Fruit fly (Drosophila melanogaster) whole organism, embryonic: ENCODE data around the gene CG14258.

Experiments
- Abd-B ChIP-seq: fragments of 200-800 bp; sonication (Bioruptor generic); optimal IDR thresholded peaks from 2 replicates; lab custom pipeline; 2018; ENCODE audit warnings: missing biosample characterization, mild to moderate bottlenecking, missing genetic modification characterization, moderate library complexity
- CG11398 ChIP-seq: fragments of 200-800 bp; sonication (Bioruptor generic); optimal IDR thresholded peaks from 2 replicates; lab custom pipeline; 2016; ENCODE audit warnings: missing biosample characterization, missing genetic modification characterization
- CG12744 ChIP-seq: fragments of 200-800 bp; sonication (Bioruptor generic); optimal IDR thresholded peaks from 2 replicates; lab custom pipeline; 2016; ENCODE audit warnings: missing biosample characterization, missing genetic modification characterization
- CG13287 ChIP-seq: fragments of 200-800 bp; sonication (Bioruptor generic); IDR thresholded peaks from 2 replicates; pipeline ENCODE4 v1.3.6; 2022; ENCODE audit warnings: missing biosample characterization, missing genetic modification characterization; ENCODE audit not compliant: partially characterized antibody
- CG13424 ChIP-seq: fragments of 200-800 bp; sonication (Bioruptor generic); optimal IDR thresholded peaks from 2 replicates; lab custom pipeline; 2019; ENCODE audit warnings: missing biosample characterization, mild to moderate bottlenecking, missing genetic modification characterization, moderate library complexity
- CG15514 ChIP-seq: fragments of 200-800 bp; sonication (Bioruptor generic); optimal IDR thresholded peaks from 3 replicates; lab custom pipeline; 2017; ENCODE audit warnings: missing biosample characterization, missing genetic modification characterization, mild to moderate bottlenecking, moderate library complexity, missing genetic modification reagents
- CG15696 ChIP-seq: fragments of 200-800 bp; sonication (Bioruptor generic); optimal IDR thresholded peaks from 2 replicates; lab custom pipeline; 2019; ENCODE audit warnings: missing biosample characterization, mild to moderate bottlenecking, missing genetic modification characterization, moderate library complexity
- CG16813 ChIP-seq: fragments of 200-800 bp; sonication (Bioruptor generic); IDR thresholded peaks from 3 replicates; pipeline ENCODE4 v1.3.6; 2022; ENCODE audit warnings: missing biosample characterization, missing genetic modification characterization; ENCODE audit not compliant: partially characterized antibody
- CG17359 ChIP-seq: fragments of 200-800 bp; sonication (Bioruptor generic); optimal IDR thresholded peaks from 3 replicates; lab custom pipeline; 2018; ENCODE audit warnings: missing biosample characterization, mild to moderate bottlenecking, missing genetic modification characterization, moderate library complexity
- CG17568 ChIP-seq: fragments of 200-800 bp; sonication (Bioruptor generic); optimal IDR thresholded peaks from 2 replicates; lab custom pipeline; 2018; ENCODE audit warnings: missing biosample characterization, mild to moderate bottlenecking, missing genetic modification characterization, moderate library complexity
- CG17802 ChIP-seq: fragments of 200-800 bp; sonication (Bioruptor generic); optimal IDR thresholded peaks from 2 replicates; lab custom pipeline; 2018; ENCODE audit warnings: missing biosample characterization, mild to moderate bottlenecking, missing genetic modification characterization, moderate library complexity
- CG1792 ChIP-seq: fragments of 200-800 bp; sonication (Bioruptor generic); optimal IDR thresholded peaks from 2 replicates; lab custom pipeline; 2016; ENCODE audit warnings: missing biosample characterization, missing genetic modification characterization
- CG2116 ChIP-seq: fragments of 200-800 bp; sonication (Bioruptor generic); optimal IDR thresholded peaks from 3 replicates; lab custom pipeline; 2018; ENCODE audit warnings: missing biosample characterization, mild to moderate bottlenecking, missing genetic modification characterization
- CG31365 ChIP-seq: fragments of 200-800 bp; sonication (Bioruptor generic); optimal IDR thresholded peaks from 2 replicates; lab custom pipeline; 2018; ENCODE audit warnings: missing biosample characterization, mild to moderate bottlenecking, missing genetic modification characterization
- CG31388 ChIP-seq: fragments of 200-800 bp; sonication (Bioruptor generic); optimal IDR thresholded peaks from 2 replicates; lab custom pipeline; 2016; ENCODE audit warnings: missing biosample characterization, missing genetic modification characterization
- CG33557 ChIP-seq: fragments of 200-800 bp; sonication (Bioruptor generic); optimal IDR thresholded peaks from 2 replicates; lab custom pipeline; 2019; ENCODE audit warnings: missing biosample characterization, mild to moderate bottlenecking, missing genetic modification characterization, moderate library complexity
- CG6175 ChIP-seq: fragments of 200-800 bp; sonication (Bioruptor generic); IDR thresholded peaks from 3 replicates; pipeline ENCODE4 v1.3.6; 2022; ENCODE audit warnings: missing biosample characterization, missing genetic modification characterization
- CG6854 ChIP-seq: fragments of 200-800 bp; sonication (Bioruptor generic); optimal IDR thresholded peaks from 3 replicates; lab custom pipeline; 2017; ENCODE audit warnings: missing biosample characterization, mild to moderate bottlenecking, missing genetic modification characterization
- CG8478 ChIP-seq: fragments of >200 bp; optimal IDR thresholded peaks from 2 replicates; lab custom pipeline; 2018
- CG9609 ChIP-seq: fragments of 200-800 bp; sonication (Bioruptor generic); optimal IDR thresholded peaks from 3 replicates; lab custom pipeline; 2016; ENCODE audit warnings: missing biosample characterization, missing genetic modification characterization
- CG9932 ChIP-seq: fragments of 200-800 bp; sonication (Bioruptor generic); IDR thresholded peaks from 2 replicates; pipeline ENCODE4 v1.3.6; 2022; ENCODE audit warnings: missing biosample characterization, missing genetic modification characterization
- Dfd ChIP-seq, 2 experiments: fragments of >200 bp; optimal IDR thresholded peaks; 2 replicates each; lab custom pipeline; 2017; ENCODE audit warnings: missing biosample characterization in 2 of 2, missing genetic modification characterization in 2 of 2
- Drgx ChIP-seq: fragments of 200-800 bp; sonication (Bioruptor generic); IDR thresholded peaks from 2 replicates; pipeline ENCODE4 v1.3.6; 2022; ENCODE audit warnings: missing biosample characterization, missing genetic modification characterization
- Gsc ChIP-seq: fragments of 200-800 bp; sonication (Bioruptor generic); IDR thresholded peaks from 2 replicates; pipeline ENCODE4 v1.3.6; 2022; ENCODE audit warnings: missing biosample characterization, missing genetic modification characterization
- Hr78 ChIP-seq, 2 experiments: fragments of 200-800 bp in 1 of 2; fragments of >200 bp in 1 of 2; sonication (Bioruptor generic) in 1 of 2; optimal IDR thresholded peaks; 2 replicates each; lab custom pipeline; 2017 to 2019; ENCODE audit warnings: missing biosample characterization in 2 of 2, missing genetic modification characterization in 2 of 2, mild to moderate bottlenecking in 1 of 2, moderate library complexity in 1 of 2
- MTF-1 ChIP-seq: fragments of 200-800 bp; sonication (Bioruptor generic); optimal IDR thresholded peaks from 2 replicates; lab custom pipeline; 2018; ENCODE audit warnings: missing biosample characterization, mild to moderate bottlenecking, missing genetic modification characterization, borderline replicate concordance
- NfI ChIP-seq: fragments of 200-800 bp; sonication (Bioruptor generic); optimal IDR thresholded peaks from 3 replicates; lab custom pipeline; 2018; ENCODE audit warnings: missing biosample characterization, mild to moderate bottlenecking, missing genetic modification characterization, moderate library complexity
- Trl ChIP-seq, 3 experiments: fragments of >200 bp in 2 of 3; fragments of 200-800 bp in 1 of 3; sonication (Bioruptor generic) in 1 of 3; optimal IDR thresholded peaks; 2 replicates in 1 of 3; 3 replicates in 2 of 3; lab custom pipeline; 2016 to 2017; ENCODE audit warnings: missing biosample characterization in 1 of 3, missing genetic modification characterization in 1 of 3
- Xbp1 ChIP-seq: fragments of 200-800 bp; sonication (Bioruptor generic); optimal IDR thresholded peaks from 3 replicates; lab custom pipeline; 2016; ENCODE audit warnings: missing biosample characterization, mild to moderate bottlenecking, missing genetic modification characterization
- amos ChIP-seq: fragments of 200-800 bp; sonication (Bioruptor generic); IDR thresholded peaks from 2 replicates; pipeline ENCODE4 v1.3.6; 2022; ENCODE audit warnings: missing biosample characterization, missing genetic modification characterization; ENCODE audit not compliant: partially characterized antibody
- da ChIP-seq: fragments of 200-800 bp; sonication (Bioruptor generic); optimal IDR thresholded peaks from 2 replicates; lab custom pipeline; 2016; ENCODE audit warnings: missing biosample characterization, missing genetic modification characterization
- ftz-f1 ChIP-seq: fragments of 200-800 bp; sonication (Bioruptor generic); optimal IDR thresholded peaks from 2 replicates; lab custom pipeline; 2016; ENCODE audit warnings: missing biosample characterization, missing genetic modification characterization
- grn ChIP-seq: fragments of 200-800 bp; sonication (Bioruptor generic); optimal IDR thresholded peaks from 3 replicates; lab custom pipeline; 2017; ENCODE audit warnings: missing biosample characterization, missing genetic modification characterization
- hbn ChIP-seq: fragments of 200-800 bp; sonication (Bioruptor generic); IDR thresholded peaks from 2 replicates; pipeline ENCODE4 v1.3.6; 2022; ENCODE audit warnings: missing biosample characterization, missing genetic modification characterization; ENCODE audit not compliant: partially characterized antibody
- lilli ChIP-seq: fragments of 200-800 bp; sonication (Bioruptor generic); optimal IDR thresholded peaks from 3 replicates; lab custom pipeline; 2016; ENCODE audit warnings: missing biosample characterization, missing genetic modification characterization
- phol ChIP-seq: fragments of 200-800 bp; sonication (Bioruptor generic); optimal IDR thresholded peaks from 3 replicates; lab custom pipeline; 2018; ENCODE audit warnings: missing biosample characterization, mild to moderate bottlenecking, missing genetic modification characterization, moderate library complexity
- psq ChIP-seq: fragments of 200-800 bp; sonication (Bioruptor generic); optimal IDR thresholded peaks from 2 replicates; lab custom pipeline; 2017; ENCODE audit warnings: missing biosample characterization, missing genetic modification characterization
- row ChIP-seq: fragments of 200-800 bp; sonication (Bioruptor generic); IDR thresholded peaks from 3 replicates; pipeline ENCODE4 v1.3.6; 2022; ENCODE audit warnings: missing biosample characterization, missing genetic modification characterization
- run ChIP-seq: fragments of 200-800 bp; sonication (Bioruptor generic); optimal IDR thresholded peaks from 3 replicates; lab custom pipeline; 2018; ENCODE audit warnings: missing biosample characterization, mild to moderate bottlenecking, missing genetic modification characterization
- sens ChIP-seq: fragments of 200-800 bp; sonication (Bioruptor generic); peaks from one replicate; lab custom pipeline; 2016; ENCODE audit warnings: missing biosample characterization, missing genetic modification characterization
- sob ChIP-seq: fragments of 200-800 bp; sonication (Bioruptor generic); IDR thresholded peaks from 2 replicates; pipeline ENCODE4 v1.3.6; 2022; ENCODE audit warnings: missing biosample characterization, missing genetic modification characterization
- sqz ChIP-seq: fragments of 200-800 bp; sonication (Bioruptor generic); optimal IDR thresholded peaks from 3 replicates; lab custom pipeline; 2018; ENCODE audit warnings: missing biosample characterization, mild to moderate bottlenecking, missing genetic modification characterization
- unc-4 ChIP-seq: fragments of 200-800 bp; sonication (Bioruptor generic); IDR thresholded peaks from 2 replicates; pipeline ENCODE4 v1.3.6; 2022; ENCODE audit warnings: missing biosample characterization, missing genetic modification characterization; ENCODE audit not compliant: partially characterized antibody
- vnd ChIP-seq: fragments of 200-800 bp; sonication (Bioruptor generic); IDR thresholded peaks from 3 replicates; pipeline ENCODE4 v1.3.6; 2022; ENCODE audit warnings: missing biosample characterization, missing genetic modification characterization; ENCODE audit not compliant: partially characterized antibody
- z ChIP-seq: fragments of 200-800 bp; sonication (Bioruptor generic); IDR thresholded peaks from 3 replicates; pipeline ENCODE4 v1.3.6; 2022; ENCODE audit warnings: missing biosample characterization, missing genetic modification characterization
- zfh1 ChIP-seq: fragments of 200-800 bp; sonication (Bioruptor generic); IDR thresholded peaks from 3 replicates; pipeline ENCODE4 v1.3.6; 2022; ENCODE audit warnings: missing biosample characterization, missing genetic modification characterization

Gene CG14258

dm6 chr3R:27069810-27070625 lies 22.9 kb upstream of the CG14258 start, which contains the start of gene spz (continued):
- TF ChIP-seq amos (GFP tag; lab: Robert Waterston, UW) (peak; percentile 21; the same call in 1 of the 2 replicates), Gsc (GFP tag; lab: Robert Waterston, UW) (no peak), Hr78 (GFP tag; optimal IDR thresholded peaks at IDR 0.05; lab: Kevin White, UChicago) (peak in 1 of 2 experiments; percentile 4), ftz-f1 (peak; percentile 60), grn (peak; percentile 53), unc-4 (0 out of 2 replicates have a peak, but pooled peaks have one; percentile 26), hbn (GFP tag; lab: Robert Waterston, UW) (0 out of 2 replicates have a peak, but pooled peaks have one; percentile 24), CG9932 (0 out of 2 replicates have a peak, but pooled peaks have one; percentile 35), Abd-B (GFP tag; lab: Kevin White, UChicago) (peak; percentile 23), z (GFP tag; lab: Robert Waterston, UW) (0 out of 3 replicates have a peak, but pooled peaks have one; percentile 36), row (peak; percentile 46; the same call in 1 of the 3 replicates), Xbp1 (GFP tag; lab: Kevin White, UChicago) (peak; percentile 32), CG9609 (GFP tag; lab: Kevin White, UChicago) (no peak), sob (GFP tag; lab: Robert Waterston, UW) (peak; percentile 51; the same call in 1 of the 2 replicates), NfI (GFP tag; lab: Kevin White, UChicago) (peak; percentile 4)

DNA sequence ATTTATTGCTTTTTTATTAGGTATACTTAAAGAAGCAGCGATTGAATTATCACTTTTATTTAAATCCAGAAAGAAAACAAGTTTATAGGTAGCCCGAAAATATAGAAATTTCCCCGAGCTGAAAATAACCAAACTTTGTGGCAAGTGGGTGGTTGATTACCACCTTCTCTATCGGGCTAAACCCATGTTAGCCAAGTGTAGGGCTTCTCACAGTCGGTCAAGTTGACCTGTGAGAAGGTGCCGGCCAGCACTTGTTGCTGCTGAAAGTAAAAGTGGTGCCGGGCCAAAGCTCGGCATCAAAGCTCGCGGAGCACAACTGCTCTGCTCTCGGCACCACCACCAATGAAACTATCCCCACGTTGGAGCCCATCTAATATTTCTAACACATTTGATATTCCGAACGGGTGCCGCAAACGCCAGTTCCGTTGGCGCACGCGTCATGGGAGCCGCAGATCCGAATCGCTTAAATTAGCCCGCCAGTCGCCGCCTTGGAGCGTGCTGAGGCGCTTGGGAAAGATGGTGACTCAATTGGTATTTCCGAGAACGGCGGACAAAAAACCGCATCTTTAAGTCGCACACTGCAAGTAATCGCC lies 21.9 kb upstream of the CG14258 start:
- TF ChIP-seq phol (tag; lab: Kevin White, UChicago) (no peak), z (GFP tag; lab: Robert Waterston, UW) (0 out of 3 replicates have a peak, but pooled peaks have one; percentile 8), CG16813 (GFP tag; lab: Robert Waterston, UW) (0 out of 3 replicates have a peak, but pooled peaks have one; percentile 26), CG6854 (GFP tag; lab: Kevin White, UChicago) (no peak), CG31365 (tag; lab: Kevin White, UChicago) (no peak), zfh1 (GFP tag; lab: Robert Waterston, UW) (no peak), CG12744 (GFP tag; lab: Kevin White, UChicago) (no peak), CG17568 (GFP tag; lab: Kevin White, UChicago) (no peak), CG6175 (GFP tag; lab: Robert Waterston, UW) (peak; percentile 36; the same call in 1 of the 3 replicates), MTF-1 (GFP tag; lab: Kevin White, UChicago) (no peak), sens (GFP tag; lab: Kevin White, UChicago) (peak; percentile 67), CG8478 (no peak), Trl (optimal IDR thresholded peaks at IDR 0.05; lab: Kevin White, UChicago) (no peak), Trl (GFP tag; optimal IDR thresholded peaks at IDR 0.05; lab: Kevin White, UChicago) (no peak), Dfd (GFP tag; optimal IDR thresholded peaks at IDR 0.05; lab: Kevin White, UChicago) (no peak), CG15696 (no peak), da (GFP tag; lab: Kevin White, UChicago) (no peak), lilli (peak; percentile 29), psq (GFP tag; lab: Kevin White, UChicago) (no peak), sqz (no peak), Drgx (GFP tag; lab: Robert Waterston, UW) (no peak), CG13424 (tag; lab: Kevin White, UChicago) (no peak), CG13287 (GFP tag; lab: Robert Waterston, UW) (no peak), CG17359 (tag; lab: Kevin White, UChicago) (no peak), run (tag; lab: Kevin White, UChicago) (no peak), CG2116 (GFP tag; lab: Kevin White, UChicago) (no peak), CG31388 (GFP tag; lab: Kevin White, UChicago) (no peak), CG1792 (no peak), CG33557 (no peak), vnd (GFP tag; lab: Robert Waterston, UW) (no peak), CG15514 (peak; percentile 10), CG11398 (GFP tag; lab: Kevin White, UChicago) (no peak), CG17802 (no peak)
